Fruit fly (Drosophila melanogaster) whole organism: ENCODE measurements around the gene CG33648.
A peak's percentile ranks its signal among the peaks of the same experiment; 100 is the strongest.

ENCODE experiments used
- CG8478 ChIP-seq: fragments of >200 bp; optimal IDR thresholded peaks from 2 replicates; lab custom pipeline; 2018; ENCODE audit warnings: inconsistent platforms
- Dll ChIP-seq: fragments of >200 bp; optimal IDR thresholded peaks from 2 replicates; lab custom pipeline; 2017
- EcR ChIP-seq, 2 experiments: fragments of >200 bp; optimal IDR thresholded peaks; 2 replicates each; lab custom pipeline; 2017; ENCODE audit warnings: missing biosample characterization in 2 of 2, missing genetic modification characterization in 2 of 2, missing genetic modification reagents in 2 of 2
- pan ChIP-seq: fragments of >200 bp; optimal IDR thresholded peaks from 2 replicates; lab custom pipeline; 2017
- psq ChIP-seq: fragments of >200 bp; optimal IDR thresholded peaks from 2 replicates; lab custom pipeline; 2017
- usp ChIP-seq: fragments of >200 bp; optimal IDR thresholded peaks from 2 replicates; lab custom pipeline; 2017; ENCODE audit warnings: missing biosample characterization, missing genetic modification characterization, mixed read lengths

CG33648 gene

dm6 chr2L:14488866-14489462 is 35.1 kb upstream of the CG33648 start:
- TF ChIP-seq usp (GFP tag; lab: Kevin White, UChicago), result no peak
- no peak for TF ChIP-seq EcR (GFP tag; optimal IDR thresholded peaks at IDR 0.05; lab: Kevin White, UChicago)
- TF ChIP-seq CG8478 (lab: Kevin White, UChicago), result no peak
- no peak for TF ChIP-seq psq (lab: Kevin White, UChicago)
- no peak for TF ChIP-seq Dll (lab: Kevin White, UChicago)

dm6 chr2L:14490097-14491070 is 33.7 kb upstream of the CG33648 start, which contains the start of gene noc:
Gene noc (plus strand): TSS chr2L:14490859.
- TF ChIP-seq psq (lab: Kevin White, UChicago), result no peak
- peak; percentile 78 for TF ChIP-seq CG8478 (lab: Kevin White, UChicago)
- no peak for TF ChIP-seq EcR (GFP tag; optimal IDR thresholded peaks at IDR 0.05; lab: Kevin White, UChicago)
- TF ChIP-seq pan (lab: Kevin White, UChicago), result no peak
- TF ChIP-seq usp (GFP tag; lab: Kevin White, UChicago), result no peak
- peak; percentile 99 for TF ChIP-seq Dll (lab: Kevin White, UChicago)

DNA sequence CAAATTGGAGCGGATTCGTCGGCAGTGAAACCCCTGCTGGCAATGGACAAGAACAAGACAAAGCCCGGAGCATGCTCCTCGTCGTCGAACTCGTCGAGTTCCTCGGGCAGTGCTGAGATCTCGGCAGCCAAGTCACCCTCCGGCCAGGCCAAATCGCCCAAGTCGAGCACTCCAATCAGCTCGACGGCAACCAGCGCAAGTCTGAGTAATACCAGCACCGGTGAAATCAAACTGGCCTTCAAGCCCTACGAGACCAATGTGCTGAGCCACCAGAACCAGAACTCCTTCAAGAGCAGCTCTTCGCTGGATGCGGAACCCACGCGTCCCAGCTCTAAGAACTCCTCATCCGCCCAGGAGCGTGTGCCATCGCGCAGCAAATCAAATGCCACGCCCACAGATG is 32.4 kb upstream of the CG33648 start:
- no peak for TF ChIP-seq EcR (GFP tag; optimal IDR thresholded peaks at IDR 0.05; lab: Kevin White, UChicago)
- TF ChIP-seq Dll (lab: Kevin White, UChicago), result no peak
- TF ChIP-seq CG8478 (lab: Kevin White, UChicago), result no peak
- TF ChIP-seq psq (lab: Kevin White, UChicago), result no peak
- no peak for TF ChIP-seq usp (GFP tag; lab: Kevin White, UChicago)
- no peak for TF ChIP-seq pan (lab: Kevin White, UChicago)

dm6 chr2L:14492819-14493218 is 31.3 kb upstream of the CG33648 start:
- no peak for TF ChIP-seq EcR (GFP tag; optimal IDR thresholded peaks at IDR 0.05; lab: Kevin White, UChicago)
- no peak for TF ChIP-seq usp (GFP tag; lab: Kevin White, UChicago)
- TF ChIP-seq psq (lab: Kevin White, UChicago), result no peak
- no peak for TF ChIP-seq Dll (lab: Kevin White, UChicago)
- TF ChIP-seq pan (lab: Kevin White, UChicago), result no peak
- no peak for TF ChIP-seq CG8478 (lab: Kevin White, UChicago)

DNA sequence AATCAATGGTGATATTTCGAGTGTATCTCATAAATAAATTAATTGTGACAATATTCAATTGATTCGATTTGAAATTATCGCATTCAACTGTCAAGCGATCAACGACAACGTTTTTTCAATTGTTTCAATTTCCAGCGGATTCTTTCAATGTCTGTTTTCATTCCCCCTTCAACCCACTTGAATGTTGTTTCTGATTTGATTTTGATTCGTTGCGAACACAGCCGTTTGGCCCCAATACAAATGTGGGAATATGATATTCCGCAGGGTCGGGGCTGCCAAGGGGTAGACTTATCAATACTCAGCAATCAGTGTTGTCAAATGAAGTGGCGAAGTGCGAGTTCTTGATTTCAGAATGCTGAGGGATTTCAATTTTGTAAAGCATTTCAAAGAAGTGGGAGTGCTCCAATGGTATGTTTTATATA is 29.2 kb upstream of the CG33648 start:
- no peak for TF ChIP-seq psq (lab: Kevin White, UChicago)
- TF ChIP-seq CG8478 (lab: Kevin White, UChicago), result no peak
- TF ChIP-seq EcR (GFP tag; optimal IDR thresholded peaks at IDR 0.05; lab: Kevin White, UChicago), result no peak
- no peak for TF ChIP-seq pan (lab: Kevin White, UChicago)
- TF ChIP-seq Dll (lab: Kevin White, UChicago), result no peak
- TF ChIP-seq usp (GFP tag; lab: Kevin White, UChicago), result no peak

- TF ChIP-seq usp (GFP tag; lab: Kevin White, UChicago) (no peak), pan (lab: Kevin White, UChicago) (no peak), psq (lab: Kevin White, UChicago) (no peak), CG8478 (lab: Kevin White, UChicago) (no peak), EcR (GFP tag; optimal IDR thresholded peaks at IDR 0.05; lab: Kevin White, UChicago) (no peak), Dll (lab: Kevin White, UChicago) (no peak)
Observed at dm6 chr2L:14495506-14495983, 28.6 kb upstream of the CG33648 start.

DNA sequence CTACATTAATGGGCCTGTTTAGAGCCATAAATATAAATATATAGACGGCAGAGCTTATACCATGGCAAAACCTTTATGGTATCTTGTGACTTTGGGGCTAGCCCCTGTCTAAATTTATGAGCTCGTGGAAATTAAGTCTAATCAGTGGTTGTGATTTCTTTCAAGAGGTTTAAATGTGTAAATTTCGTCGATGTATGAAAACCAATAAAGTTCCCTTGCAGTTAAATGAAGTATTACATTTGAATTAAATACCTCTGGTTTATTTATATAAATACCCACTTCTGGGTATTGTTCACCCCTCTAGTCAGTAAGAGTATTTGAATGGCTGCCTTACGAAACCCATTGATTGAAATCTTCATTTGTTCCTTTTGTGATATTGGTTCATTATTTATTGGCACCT is 27.8 kb upstream of the CG33648 start:
- no peak for TF ChIP-seq pan (lab: Kevin White, UChicago)

dm6 chr2L:14496892-14497291 is 27.2 kb upstream of the CG33648 start:
- no peak for TF ChIP-seq Dll (lab: Kevin White, UChicago)
- no peak for TF ChIP-seq usp (GFP tag; lab: Kevin White, UChicago)
- TF ChIP-seq pan (lab: Kevin White, UChicago), result no peak
- no peak for TF ChIP-seq EcR (GFP tag; optimal IDR thresholded peaks at IDR 0.05; lab: Kevin White, UChicago)
- TF ChIP-seq CG8478 (lab: Kevin White, UChicago), result no peak
- no peak for TF ChIP-seq psq (lab: Kevin White, UChicago)

DNA sequence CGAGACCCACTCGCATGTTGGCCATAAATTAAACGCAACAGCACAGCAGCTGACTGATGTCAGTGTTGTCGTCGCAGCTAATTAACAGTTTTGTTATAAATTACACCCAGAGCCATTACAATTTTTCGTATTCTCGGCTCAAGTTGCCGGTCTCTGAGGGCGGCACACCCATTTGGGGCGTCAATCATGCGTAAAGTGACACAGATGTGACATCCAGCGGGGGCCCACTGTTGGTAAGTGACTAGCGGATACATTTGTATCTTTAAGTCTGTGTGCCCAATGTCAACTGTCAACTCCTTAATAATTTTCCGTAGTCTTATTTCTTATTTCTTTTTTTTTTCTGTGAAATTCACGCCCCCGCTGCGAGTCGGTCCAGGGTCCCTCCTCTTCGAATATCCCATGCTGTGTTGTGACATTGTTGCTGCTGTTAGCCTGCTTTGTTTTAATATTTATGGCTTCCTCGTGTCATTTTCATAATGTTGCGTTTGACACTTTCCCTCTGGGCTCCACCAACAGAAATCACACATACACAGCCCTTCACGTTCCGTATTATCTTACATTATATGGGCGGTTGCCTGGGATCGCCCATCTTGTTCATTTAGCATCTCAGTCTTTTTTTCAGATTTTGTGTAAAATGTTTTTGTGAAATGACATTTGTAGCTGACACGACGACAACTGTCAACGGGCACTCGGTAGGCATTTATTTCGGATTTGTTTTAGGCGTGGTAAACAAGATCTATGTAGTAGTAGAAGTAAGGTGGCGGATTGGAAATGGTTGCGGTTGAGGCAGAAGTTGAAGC is 26.5 kb upstream of the CG33648 start:
- TF ChIP-seq usp (GFP tag; lab: Kevin White, UChicago) (no peak), CG8478 (lab: Kevin White, UChicago) (no peak), pan (lab: Kevin White, UChicago) (no peak), psq (lab: Kevin White, UChicago) (no peak), Dll (lab: Kevin White, UChicago) (no peak), EcR (GFP tag; optimal IDR thresholded peaks at IDR 0.05; lab: Kevin White, UChicago) (no peak)

DNA sequence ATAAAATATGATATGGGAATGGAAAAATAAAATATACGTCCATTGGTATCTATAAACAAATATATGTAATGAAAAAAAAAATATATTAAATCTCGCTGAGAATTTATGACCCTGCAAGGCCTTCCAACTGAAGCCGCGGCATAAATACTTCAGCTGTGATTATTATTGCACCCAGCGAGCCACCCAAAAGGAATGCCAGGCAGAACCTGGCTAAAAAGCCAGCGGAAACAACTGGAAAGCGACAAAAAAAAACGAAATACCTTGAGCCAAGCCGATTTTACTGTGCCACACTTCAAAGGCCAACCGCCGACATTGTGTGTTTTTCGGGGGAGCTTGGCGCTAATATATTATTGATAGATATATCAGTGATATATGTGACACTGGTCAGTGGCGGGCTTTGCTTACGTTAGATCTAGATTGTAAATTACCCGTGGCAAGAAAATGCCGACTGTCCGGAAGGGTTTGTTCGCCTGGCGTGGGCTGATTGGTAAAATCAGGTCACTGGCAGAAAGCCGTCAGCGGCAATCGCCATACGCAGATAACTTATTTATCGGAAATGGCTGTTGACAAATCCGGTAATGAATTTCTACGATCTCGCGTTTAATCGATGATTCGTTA is 25.6 kb upstream of the CG33648 start:
- TF ChIP-seq CG8478 (lab: Kevin White, UChicago), result no peak
- TF ChIP-seq psq (lab: Kevin White, UChicago), result no peak
- TF ChIP-seq pan (lab: Kevin White, UChicago), result no peak
- TF ChIP-seq Dll (lab: Kevin White, UChicago), result no peak
- no peak for TF ChIP-seq usp (GFP tag; lab: Kevin White, UChicago)
- TF ChIP-seq EcR (GFP tag; optimal IDR thresholded peaks at IDR 0.05; lab: Kevin White, UChicago), result no peak
